Fruit fly (Drosophila melanogaster) whole organism, embryonic: ENCODE data around the gene Vps53.
A peak's percentile ranks its signal among the peaks of the same experiment; 100 is the strongest.

Experiments
- Ada2b ChIP-seq: fragments of 200-800 bp; sonication (Bioruptor generic); IDR thresholded peaks from 2 replicates; pipeline ENCODE4 v1.3.6; 2022; ENCODE audit warnings: missing biosample characterization, missing genetic modification characterization
- Atf-2 ChIP-seq: fragments of 200-800 bp; sonication (Bioruptor generic); optimal IDR thresholded peaks from 2 replicates; lab custom pipeline; 2016; ENCODE audit warnings: missing biosample characterization, missing genetic modification characterization
- BtbVII ChIP-seq: fragments of 200-800 bp; sonication (Bioruptor generic); optimal IDR thresholded peaks from 3 replicates; lab custom pipeline; 2017; ENCODE audit warnings: missing biosample characterization, mild to moderate bottlenecking, missing genetic modification characterization
- CG10274 ChIP-seq: fragments of 200-800 bp; sonication (Bioruptor generic); optimal IDR thresholded peaks from 3 replicates; lab custom pipeline; 2017; ENCODE audit warnings: missing biosample characterization, mild to moderate bottlenecking, missing genetic modification characterization
- CG11247 ChIP-seq: fragments of 200-800 bp; sonication (Bioruptor generic); IDR thresholded peaks from 2 replicates; pipeline ENCODE4 v1.3.6; 2022; ENCODE audit warnings: missing biosample characterization, missing genetic modification characterization
- CG11560 ChIP-seq: fragments of 200-800 bp; sonication (Bioruptor generic); IDR thresholded peaks from 3 replicates; pipeline ENCODE4 v1.3.6; 2022; ENCODE audit warnings: missing biosample characterization, missing genetic modification characterization
- CG12236 ChIP-seq: fragments of 200-800 bp; sonication (Bioruptor generic); optimal IDR thresholded peaks from 2 replicates; lab custom pipeline; 2016; ENCODE audit warnings: missing biosample characterization, missing genetic modification characterization
- CG12391 ChIP-seq: fragments of 200-800 bp; sonication (Bioruptor generic); optimal IDR thresholded peaks from 3 replicates; lab custom pipeline; 2018; ENCODE audit warnings: missing biosample characterization, mild to moderate bottlenecking, missing genetic modification characterization, moderate library complexity
- CG13123 ChIP-seq: fragments of 200-800 bp; sonication (Bioruptor generic); optimal IDR thresholded peaks from 2 replicates; lab custom pipeline; 2016; ENCODE audit warnings: missing biosample characterization, missing genetic modification characterization
- CG1529 ChIP-seq: fragments of 200-800 bp; sonication (Bioruptor generic); optimal IDR thresholded peaks from 3 replicates; lab custom pipeline; 2018; ENCODE audit warnings: missing biosample characterization, missing genetic modification characterization
- CG15696 ChIP-seq: fragments of 200-800 bp; sonication (Bioruptor generic); optimal IDR thresholded peaks from 2 replicates; lab custom pipeline; 2019; ENCODE audit warnings: missing biosample characterization, mild to moderate bottlenecking, missing genetic modification characterization, moderate library complexity
- CG1602 ChIP-seq: fragments of 200-800 bp; sonication (Bioruptor generic); optimal IDR thresholded peaks from 3 replicates; lab custom pipeline; 2016; ENCODE audit warnings: missing biosample characterization, missing genetic modification characterization
- CG3065 ChIP-seq: fragments of 200-800 bp; sonication (Bioruptor generic); optimal IDR thresholded peaks from 2 replicates; lab custom pipeline; 2016; ENCODE audit warnings: missing biosample characterization, missing genetic modification characterization
- CG31388 ChIP-seq: fragments of 200-800 bp; sonication (Bioruptor generic); optimal IDR thresholded peaks from 2 replicates; lab custom pipeline; 2016; ENCODE audit warnings: missing biosample characterization, missing genetic modification characterization
- CG3281 ChIP-seq: fragments of 200-800 bp; sonication (Bioruptor generic); optimal IDR thresholded peaks from 3 replicates; lab custom pipeline; 2017; ENCODE audit warnings: missing biosample characterization, mild to moderate bottlenecking, missing genetic modification characterization
- CG33557 ChIP-seq: fragments of 200-800 bp; sonication (Bioruptor generic); optimal IDR thresholded peaks from 2 replicates; lab custom pipeline; 2019; ENCODE audit warnings: missing biosample characterization, mild to moderate bottlenecking, missing genetic modification characterization, moderate library complexity
- CG6654 ChIP-seq: fragments of 200-800 bp; sonication (Bioruptor generic); optimal IDR thresholded peaks from 2 replicates; lab custom pipeline; 2017; ENCODE audit warnings: missing biosample characterization, mild to moderate bottlenecking, missing genetic modification characterization
- CG6765 ChIP-seq: fragments of 200-800 bp; sonication (Bioruptor generic); optimal IDR thresholded peaks from 3 replicates; lab custom pipeline; 2017; ENCODE audit warnings: missing biosample characterization, mild to moderate bottlenecking, missing genetic modification characterization
- CG7372 ChIP-seq: fragments of 200-800 bp; sonication (Bioruptor generic); IDR thresholded peaks from 2 replicates; pipeline ENCODE4 v1.3.6; 2022; ENCODE audit warnings: missing biosample characterization, missing genetic modification characterization
- CG9609 ChIP-seq: fragments of 200-800 bp; sonication (Bioruptor generic); optimal IDR thresholded peaks from 3 replicates; lab custom pipeline; 2016; ENCODE audit warnings: missing biosample characterization, missing genetic modification characterization
- Drgx ChIP-seq: fragments of 200-800 bp; sonication (Bioruptor generic); IDR thresholded peaks from 2 replicates; pipeline ENCODE4 v1.3.6; 2022; ENCODE audit warnings: missing biosample characterization, missing genetic modification characterization
- Gug ChIP-seq: fragments of 200-800 bp; sonication (Bioruptor generic); IDR thresholded peaks from 4 replicates; pipeline ENCODE4 v1.3.6; 2022; ENCODE audit warnings: missing biosample characterization, missing genetic modification characterization
- HLH4C ChIP-seq: fragments of 200-800 bp; sonication (Bioruptor generic); IDR thresholded peaks from 3 replicates; pipeline ENCODE4 v1.3.6; 2022; ENCODE audit warnings: missing biosample characterization, missing genetic modification characterization; ENCODE audit not compliant: partially characterized antibody
- Hmr ChIP-seq: fragments of 200-800 bp; sonication (Bioruptor generic); optimal IDR thresholded peaks from 3 replicates; lab custom pipeline; 2017; ENCODE audit warnings: mild to moderate bottlenecking, missing biosample characterization, missing genetic modification reagents, missing genetic modification characterization
- Max ChIP-seq: fragments of 200-800 bp; sonication (Bioruptor generic); optimal IDR thresholded peaks from 2 replicates; lab custom pipeline; 2016; ENCODE audit warnings: missing biosample characterization, mild to moderate bottlenecking, missing genetic modification characterization
- Med ChIP-seq: fragments of 200-800 bp; sonication (Bioruptor generic); peaks from one replicate; lab custom pipeline; 2016; ENCODE audit warnings: missing biosample characterization, missing genetic modification characterization, mild to moderate bottlenecking, inconsistent platforms, moderate library complexity
- Mes4 ChIP-seq: fragments of 200-800 bp; sonication (Bioruptor generic); optimal IDR thresholded peaks from 2 replicates; lab custom pipeline; 2016; ENCODE audit warnings: missing biosample characterization, missing genetic modification characterization
- Oaz ChIP-seq: fragments of 200-800 bp; sonication (Bioruptor generic); IDR thresholded peaks from 2 replicates; pipeline ENCODE4 v1.3.6; 2022; ENCODE audit warnings: missing biosample characterization, missing genetic modification characterization
- Optix ChIP-seq: fragments of 200-800 bp; sonication (Bioruptor generic); IDR thresholded peaks from 3 replicates; pipeline ENCODE4 v1.3.6; 2022; ENCODE audit warnings: missing biosample characterization, missing genetic modification characterization
- Pdp1 ChIP-seq, 2 experiments: fragments of 200-800 bp; sonication (Bioruptor generic); optimal IDR thresholded peaks; 3 replicates each; lab custom pipeline; 2016; ENCODE audit warnings: missing biosample characterization in 2 of 2, missing genetic modification characterization in 2 of 2, mild to moderate bottlenecking in 1 of 2, moderate library complexity in 1 of 2
- Usf ChIP-seq: fragments of 200-800 bp; sonication (Bioruptor generic); optimal IDR thresholded peaks from 2 replicates; lab custom pipeline; 2017; ENCODE audit warnings: missing genotype, missing biosample characterization, missing genetic modification characterization
- ac ChIP-seq: fragments of 200-800 bp; sonication (Bioruptor generic); optimal IDR thresholded peaks from 3 replicates; lab custom pipeline; 2017; ENCODE audit warnings: missing biosample characterization, mild to moderate bottlenecking, missing genetic modification characterization
- chif ChIP-seq, 2 experiments: fragments of 200-800 bp; sonication (Bioruptor generic); optimal IDR thresholded peaks; 3 replicates each; lab custom pipeline; 2016; ENCODE audit warnings: missing biosample characterization in 2 of 2, missing genetic modification characterization in 2 of 2
- croc ChIP-seq: fragments of 200-800 bp; sonication (Bioruptor generic); conservative IDR thresholded peaks from 3 replicates; pipeline ENCODE4 v1.3.6; 2022; ENCODE audit warnings: missing biosample characterization, missing genetic modification characterization
- dm ChIP-seq: fragments of 200-800 bp; sonication (Bioruptor generic); optimal IDR thresholded peaks from 3 replicates; lab custom pipeline; 2016; ENCODE audit warnings: missing biosample characterization, missing genetic modification characterization
- ewg ChIP-seq: fragments of 200-800 bp; sonication (Bioruptor generic); optimal IDR thresholded peaks from 3 replicates; lab custom pipeline; 2017; ENCODE audit warnings: mild to moderate bottlenecking, missing biosample characterization, missing genetic modification reagents, missing genetic modification characterization
- fu2 ChIP-seq: fragments of 200-800 bp; sonication (Bioruptor generic); optimal IDR thresholded peaks from 2 replicates; lab custom pipeline; 2016; ENCODE audit warnings: missing biosample characterization, missing genetic modification characterization
- gsb ChIP-seq: fragments of 200-800 bp; sonication (Bioruptor generic); IDR thresholded peaks from 2 replicates; pipeline ENCODE4 v1.3.6; 2022; ENCODE audit warnings: missing biosample characterization, missing genetic modification characterization
- gsb-n ChIP-seq: fragments of 200-800 bp; sonication (Bioruptor generic); optimal IDR thresholded peaks from 3 replicates; lab custom pipeline; 2018; ENCODE audit warnings: missing biosample characterization, mild to moderate bottlenecking, missing genetic modification characterization
- ind ChIP-seq: fragments of 200-800 bp; sonication (Bioruptor generic); optimal IDR thresholded peaks from 3 replicates; lab custom pipeline; 2016; ENCODE audit warnings: missing biosample characterization, missing genetic modification characterization
- ken ChIP-seq: fragments of 200-800 bp; sonication (Bioruptor generic); IDR thresholded peaks from 3 replicates; pipeline ENCODE4 v1.3.6; 2022; ENCODE audit warnings: missing biosample characterization, missing genetic modification characterization
- lab ChIP-seq: fragments of 200-800 bp; sonication (Bioruptor generic); optimal IDR thresholded peaks from 3 replicates; lab custom pipeline; 2017; ENCODE audit warnings: missing biosample characterization, missing genetic modification characterization, mild to moderate bottlenecking, moderate library complexity, missing genetic modification reagents
- pfk ChIP-seq: fragments of 200-800 bp; sonication (Bioruptor generic); optimal IDR thresholded peaks from 2 replicates; lab custom pipeline; 2018; ENCODE audit warnings: missing biosample characterization, mild to moderate bottlenecking, missing genetic modification characterization, moderate library complexity
- phol ChIP-seq: fragments of 200-800 bp; sonication (Bioruptor generic); optimal IDR thresholded peaks from 3 replicates; lab custom pipeline; 2018; ENCODE audit warnings: missing biosample characterization, mild to moderate bottlenecking, missing genetic modification characterization, moderate library complexity
- prd ChIP-seq, 3 experiments: fragments of >200 bp in 2 of 3; fragments of 200-800 bp in 1 of 3; sonication (Bioruptor generic) in 1 of 3; optimal IDR thresholded peaks in 2 of 3; IDR thresholded peaks in 1 of 3; 2 replicates in 2 of 3; 3 replicates in 1 of 3; pipeline versions ENCODE4 v1.3.6 to Lab custom; 2017 to 2022; ENCODE audit warnings: missing biosample characterization in 1 of 3, missing genetic modification characterization in 1 of 3
- psq ChIP-seq: fragments of 200-800 bp; sonication (Bioruptor generic); optimal IDR thresholded peaks from 2 replicates; lab custom pipeline; 2017; ENCODE audit warnings: missing biosample characterization, missing genetic modification characterization
- schlank ChIP-seq: fragments of 200-800 bp; sonication (Bioruptor generic); optimal IDR thresholded peaks from 2 replicates; lab custom pipeline; 2018; ENCODE audit warnings: missing biosample characterization, mild to moderate bottlenecking, missing genetic modification characterization
- sd ChIP-seq: fragments of 200-800 bp; sonication (Bioruptor generic); optimal IDR thresholded peaks from 3 replicates; lab custom pipeline; 2018; ENCODE audit warnings: missing biosample characterization, mild to moderate bottlenecking, missing genetic modification characterization, moderate library complexity
- tgo ChIP-seq: fragments of 200-800 bp; sonication (Bioruptor generic); IDR thresholded peaks from 3 replicates; pipeline ENCODE4 v1.3.6; 2022; ENCODE audit warnings: missing biosample characterization, missing genetic modification characterization
- vvl ChIP-seq: fragments of 200-800 bp; sonication (Bioruptor generic); IDR thresholded peaks from 2 replicates; pipeline ENCODE4 v1.3.6; 2022; ENCODE audit warnings: missing biosample characterization, missing genetic modification characterization
- zen2 ChIP-seq: fragments of 200-800 bp; sonication (Bioruptor generic); IDR thresholded peaks from 3 replicates; pipeline ENCODE4 v1.3.6; 2022; ENCODE audit warnings: missing biosample characterization, missing genetic modification characterization; ENCODE audit not compliant: partially characterized antibody

Vps53 gene

DNA sequence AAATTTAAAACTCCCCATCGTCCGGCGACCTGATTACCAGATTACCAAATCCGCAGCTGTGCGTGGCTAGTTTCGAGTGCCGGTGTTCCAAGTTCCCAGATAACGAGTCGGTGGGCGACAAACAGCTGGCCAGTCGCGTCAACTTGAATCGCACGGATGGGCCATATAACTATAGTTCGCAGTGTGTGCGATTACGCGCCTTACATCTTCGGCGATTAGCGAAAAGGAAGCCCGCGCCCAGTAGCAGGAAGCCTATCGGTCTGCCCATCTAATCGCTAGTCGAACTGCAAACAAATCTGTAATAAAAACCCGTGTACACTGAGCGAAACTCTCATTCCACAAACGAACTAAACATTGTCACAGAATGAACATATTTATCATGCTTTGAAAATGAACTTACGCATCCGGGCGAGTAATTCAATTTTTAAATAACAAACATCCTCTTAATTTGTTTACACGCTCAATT lies 50.9 kb downstream of the Vps53 start (continued):
- TF ChIP-seq Oaz (GFP tag; lab: Robert Waterston, UW) (no peak), ind (GFP tag; lab: Kevin White, UChicago) (peak; percentile 13), chif (GFP tag; optimal IDR thresholded peaks at IDR 0.05; lab: Kevin White, UChicago) (peak in 1 of 2 experiments; percentile 27), prd (optimal IDR thresholded peaks at IDR 0.05; lab: Kevin White, UChicago) (no peak), prd (GFP tag; IDR thresholded peaks at IDR 0.05; lab: Robert Waterston, UW) (peak; percentile 15; the same call in 1 of the 3 replicates), Ada2b (no peak), CG12236 (GFP tag; lab: Kevin White, UChicago) (no peak), ewg (GFP tag; lab: Kevin White, UChicago) (no peak), Usf (GFP tag; lab: Kevin White, UChicago) (no peak), sd (tag; lab: Kevin White, UChicago) (no peak), CG31388 (GFP tag; lab: Kevin White, UChicago) (no peak), BtbVII (GFP tag; lab: Kevin White, UChicago) (no peak), CG33557 (GFP tag; lab: Kevin White, UChicago) (no peak), CG15696 (tag; lab: Kevin White, UChicago) (no peak), Med (GFP tag; lab: Kevin White, UChicago) (peak; percentile 80), Atf-2 (no peak), gsb (no peak), CG12391 (peak; percentile 4), CG13123 (GFP tag; lab: Kevin White, UChicago) (no peak), Gug (GFP tag; lab: Robert Waterston, UW) (peak; percentile 24; the same call in 1 of the 4 replicates), psq (GFP tag; lab: Kevin White, UChicago) (no peak), CG3065 (GFP tag; lab: Kevin White, UChicago) (no peak), vvl (no peak), Hmr (GFP tag; lab: Kevin White, UChicago) (peak; percentile 22), CG6654 (GFP tag; lab: Kevin White, UChicago) (no peak), Optix (GFP tag; lab: Robert Waterston, UW) (no peak), CG1529 (no peak), CG6765 (GFP tag; lab: Kevin White, UChicago) (peak; percentile 0), Pdp1 (GFP tag; optimal IDR thresholded peaks at IDR 0.05; lab: Kevin White, UChicago) (peak in 1 of 2 experiments; percentile 44), CG11247 (GFP tag; lab: Robert Waterston, UW) (no peak), pfk (GFP tag; lab: Kevin White, UChicago) (peak; percentile 53), Mes4 (GFP tag; lab: Kevin White, UChicago) (no peak), CG10274 (GFP tag; lab: Kevin White, UChicago) (no peak), ac (GFP tag; lab: Kevin White, UChicago) (no peak), tgo (GFP tag; lab: Robert Waterston, UW) (no peak; the same call in 2 of the 3 replicates), CG7372 (no peak), schlank (tag; lab: Kevin White, UChicago) (no peak), CG9609 (no peak), phol (tag; lab: Kevin White, UChicago) (no peak), HLH4C (GFP tag; lab: Robert Waterston, UW) (no peak), lab (GFP tag; lab: Kevin White, UChicago) (peak; percentile 41), Max (no peak), ken (GFP tag; lab: Robert Waterston, UW) (no peak), CG3281 (GFP tag; lab: Kevin White, UChicago) (peak; percentile 41), CG1602 (no peak), Drgx (GFP tag; lab: Robert Waterston, UW) (no peak), zen2 (no peak), dm (GFP tag; lab: Kevin White, UChicago) (no peak), gsb-n (no peak), croc (GFP tag; lab: Robert Waterston, UW) (no peak), fu2 (GFP tag; lab: Kevin White, UChicago) (no peak), CG11560 (tag; lab: Robert Waterston, UW) (no peak)
